Worm (Caenorhabditis elegans) whole organism, young adult: Measurements from ENCODE around the gene T28C12.6.

ENCODE experiments used
- F23B12.7 ChIP-seq: sonication (generic microtip); optimal IDR thresholded peaks from 2 replicates; lab custom pipeline; 2017; ENCODE audit warnings: missing genetic modification characterization, mild to moderate bottlenecking, missing compliant biosample characterization, antibody characterized with exemption, moderate library complexity; ENCODE audit not compliant: insufficient read depth
- F33H1.4 ChIP-seq: fragments of 200-800 bp; sonication (Bioruptor generic); IDR thresholded peaks from 2 replicates; pipeline ENCODE4 v1.3.6; 2022; ENCODE audit warnings: missing genetic modification reagents, missing genetic modification characterization, missing compliant biosample characterization
- F49E8.2 ChIP-seq: sonication (generic microtip); optimal IDR thresholded peaks from 3 replicates; lab custom pipeline; 2017; ENCODE audit warnings: missing genetic modification characterization, mild to moderate bottlenecking, missing compliant biosample characterization, antibody characterized with exemption, moderate library complexity; ENCODE audit not compliant: insufficient read depth
- F57A8.1 ChIP-seq: fragments of 200-800 bp; sonication (Bioruptor generic); optimal IDR thresholded peaks from 2 replicates; lab custom pipeline; 2018; ENCODE audit warnings: mild to moderate bottlenecking, missing genetic modification characterization, moderate library complexity, missing compliant biosample characterization
- K11D2.4 ChIP-seq: fragments of 200-800 bp; sonication (Bioruptor generic); IDR thresholded peaks from 2 replicates; pipeline ENCODE4 v1.3.6; 2022; ENCODE audit warnings: missing genetic modification reagents, missing genetic modification characterization, missing compliant biosample characterization
- K12H6.12 ChIP-seq: fragments of 200-800 bp; sonication (Bioruptor generic); optimal IDR thresholded peaks from 2 replicates; lab custom pipeline; 2018; ENCODE audit warnings: mild to moderate bottlenecking, missing genetic modification characterization, missing compliant biosample characterization
- ZK185.1 ChIP-seq: sonication (generic microtip); optimal IDR thresholded peaks from 2 replicates; lab custom pipeline; 2016; ENCODE audit warnings: mild to moderate bottlenecking, missing genetic modification characterization, missing compliant biosample characterization; ENCODE audit not compliant: poor library complexity, severe bottlenecking
- akir-1 ChIP-seq: fragments of 200-800 bp; sonication (Bioruptor generic); optimal IDR thresholded peaks from 2 replicates; lab custom pipeline; 2018; ENCODE audit warnings: mild to moderate bottlenecking, missing genetic modification characterization, moderate library complexity, missing compliant biosample characterization
- aptf-3 ChIP-seq: fragments of 200-800 bp; sonication (Bioruptor generic); IDR thresholded peaks from 2 replicates; pipeline ENCODE4 v1.3.6; 2022; ENCODE audit warnings: missing genetic modification characterization, missing compliant biosample characterization
- attf-3 ChIP-seq: fragments of 200-800 bp; sonication (Bioruptor generic); conservative IDR thresholded peaks from 2 replicates; pipeline ENCODE4 v1.3.6; 2022; ENCODE audit warnings: missing genetic modification reagents, missing genetic modification characterization, missing compliant biosample characterization
- attf-6 ChIP-seq: fragments of 200-800 bp; sonication (Bioruptor generic); IDR thresholded peaks from 2 replicates; pipeline ENCODE4 v1.3.6; 2022; ENCODE audit warnings: missing genetic modification reagents, missing genetic modification characterization, missing compliant biosample characterization
- cebp-1 ChIP-seq, 2 experiments: fragments of 200-800 bp in 1 of 2; sonication (Bioruptor generic) in 1 of 2; sonication (generic microtip) in 1 of 2; IDR thresholded peaks in 1 of 2; optimal IDR thresholded peaks in 1 of 2; 2 replicates each; pipeline versions ENCODE4 v1.3.6 to Lab custom; 2017 to 2022; ENCODE audit warnings: missing compliant biosample characterization in 2 of 2, missing genetic modification characterization in 2 of 2, mild to moderate bottlenecking in 1 of 2, missing genetic modification reagents in 1 of 2, moderate library complexity in 1 of 2
- cebp-2 ChIP-seq: fragments of 200-800 bp; sonication (Bioruptor generic); IDR thresholded peaks from 2 replicates; pipeline ENCODE4 v1.3.6; 2022; ENCODE audit warnings: missing genetic modification characterization, missing compliant biosample characterization
- ceh-100 ChIP-seq: fragments of 200-800 bp; sonication (Bioruptor generic); IDR thresholded peaks from 2 replicates; pipeline ENCODE4 v1.3.6; 2022; ENCODE audit warnings: missing genetic modification reagents, missing genetic modification characterization, missing compliant biosample characterization
- ceh-27 ChIP-seq: fragments of 200-800 bp; sonication (Bioruptor generic); optimal IDR thresholded peaks from 2 replicates; lab custom pipeline; 2018; ENCODE audit warnings: mild to moderate bottlenecking, missing genetic modification characterization, moderate library complexity, missing compliant biosample characterization
- dox-1 ChIP-seq: fragments of 200-800 bp; sonication (Bioruptor generic); IDR thresholded peaks from 2 replicates; pipeline ENCODE4 v1.3.6; 2022; ENCODE audit warnings: missing genetic modification reagents, missing genetic modification characterization, missing compliant biosample characterization
- fkh-3 ChIP-seq: sonication (generic microtip); optimal IDR thresholded peaks from 2 replicates; lab custom pipeline; 2016; ENCODE audit warnings: mild to moderate bottlenecking, missing genetic modification characterization, missing compliant biosample characterization
- him-1 ChIP-seq: sonication (generic microtip); optimal IDR thresholded peaks from 2 replicates; lab custom pipeline; 2016; ENCODE audit warnings: missing genotype, missing genetic modification reagents, missing genetic modification characterization, missing compliant biosample characterization
- hlh-26 ChIP-seq: fragments of 200-800 bp; sonication (Bioruptor generic); conservative IDR thresholded peaks from 2 replicates; pipeline ENCODE4 v1.3.6; 2022; ENCODE audit warnings: missing genetic modification reagents, missing genetic modification characterization, missing compliant biosample characterization
- hmg-20 ChIP-seq: fragments of 200-800 bp; sonication (Bioruptor generic); IDR thresholded peaks from 2 replicates; pipeline ENCODE4 v1.3.6; 2022; ENCODE audit warnings: missing genetic modification reagents, missing genetic modification characterization, missing compliant biosample characterization
- hrde-1 ChIP-seq: sonication (generic microtip); optimal IDR thresholded peaks from 2 replicates; lab custom pipeline; 2016; ENCODE audit warnings: missing genetic modification characterization, mild to moderate bottlenecking, missing compliant biosample characterization, moderate library complexity, missing genotype, missing genetic modification reagents, borderline replicate concordance
- lin-26 ChIP-seq: fragments of 200-800 bp; sonication (Bioruptor generic); IDR thresholded peaks from 2 replicates; pipeline ENCODE4 v1.3.6; 2022; ENCODE audit warnings: missing genetic modification reagents, missing genetic modification characterization, missing compliant biosample characterization
- madf-10 ChIP-seq: sonication (generic microtip); optimal IDR thresholded peaks from 2 replicates; lab custom pipeline; 2016; ENCODE audit warnings: mild to moderate bottlenecking, missing genetic modification characterization, missing compliant biosample characterization
- madf-3 ChIP-seq: fragments of 200-800 bp; sonication (Bioruptor generic); IDR thresholded peaks from 2 replicates; pipeline ENCODE4 v1.3.6; 2022; ENCODE audit warnings: missing genetic modification reagents, missing genetic modification characterization, missing compliant biosample characterization
- madf-6 ChIP-seq: fragments of 200-800 bp; sonication (Bioruptor generic); IDR thresholded peaks from 2 replicates; pipeline ENCODE4 v1.3.6; 2022; ENCODE audit warnings: missing genetic modification reagents, missing genetic modification characterization, missing compliant biosample characterization
- mcd-1 ChIP-seq: fragments of 200-800 bp; sonication (Bioruptor generic); IDR thresholded peaks from 2 replicates; pipeline ENCODE4 v1.3.6; 2022; ENCODE audit warnings: missing genetic modification reagents, missing genetic modification characterization, missing compliant biosample characterization
- mel-28 ChIP-seq: sonication (generic microtip); optimal IDR thresholded peaks from 2 replicates; lab custom pipeline; 2016; ENCODE audit warnings: borderline replicate concordance, mild to moderate bottlenecking, missing genetic modification characterization, missing compliant biosample characterization
- mxl-1 ChIP-seq: sonication (generic microtip); optimal IDR thresholded peaks from 2 replicates; lab custom pipeline; 2016; ENCODE audit warnings: missing genetic modification characterization, missing compliant biosample characterization
- nfya-1 ChIP-seq: sonication (generic microtip); optimal IDR thresholded peaks from 2 replicates; lab custom pipeline; 2017; ENCODE audit warnings: antibody characterized with exemption, missing compliant biosample characterization, missing genetic modification characterization, borderline replicate concordance; ENCODE audit not compliant: insufficient read depth
- nfyb-1 ChIP-seq: fragments of 200-800 bp; sonication (Bioruptor generic); IDR thresholded peaks from 2 replicates; pipeline ENCODE4 v1.3.6; 2022; ENCODE audit warnings: missing genetic modification reagents, missing genetic modification characterization, missing compliant biosample characterization
- nhr-120 ChIP-seq: fragments of 200-800 bp; sonication (Bioruptor generic); IDR thresholded peaks from 2 replicates; pipeline ENCODE4 v1.3.6; 2022; ENCODE audit warnings: missing genetic modification characterization, missing compliant biosample characterization
- nhr-27 ChIP-seq: fragments of 200-800 bp; sonication (Bioruptor generic); optimal IDR thresholded peaks from 2 replicates; lab custom pipeline; 2018; ENCODE audit warnings: mild to moderate bottlenecking, missing genetic modification characterization, moderate library complexity, missing compliant biosample characterization
- nhr-90 ChIP-seq: sonication (generic microtip); optimal IDR thresholded peaks from 2 replicates; lab custom pipeline; 2016; ENCODE audit warnings: missing genotype, mild to moderate bottlenecking, missing genetic modification characterization, missing compliant biosample characterization
- repo-1 ChIP-seq: sonication (generic microtip); optimal IDR thresholded peaks from 2 replicates; lab custom pipeline; 2017; ENCODE audit warnings: mild to moderate bottlenecking, missing genetic modification characterization, missing compliant biosample characterization
- rpc-1 ChIP-seq, 2 experiments: fragments of 150-350 bp in 1 of 2; sonication (generic microtip) in 1 of 2; optimal IDR thresholded peaks; 2 replicates each; lab custom pipeline; 2014 to 2018; ENCODE audit warnings: missing biosample characterization in 1 of 2, missing genetic modification characterization in 1 of 2, missing genetic modification reagents in 1 of 2, missing genotype in 1 of 2
- sea-2 ChIP-seq: fragments of 200-800 bp; sonication (Bioruptor generic); IDR thresholded peaks from 2 replicates; pipeline ENCODE4 v1.3.6; 2022; ENCODE audit warnings: missing genetic modification characterization, missing compliant biosample characterization
- sptf-2 ChIP-seq: fragments of 200-800 bp; sonication (Bioruptor generic); optimal IDR thresholded peaks from 2 replicates; lab custom pipeline; 2018; ENCODE audit warnings: mild to moderate bottlenecking, missing genetic modification characterization, missing compliant biosample characterization
- tlf-1 ChIP-seq: fragments of 200-800 bp; sonication (Bioruptor generic); optimal IDR thresholded peaks from 2 replicates; lab custom pipeline; 2018; ENCODE audit warnings: mild to moderate bottlenecking, missing genetic modification characterization, missing compliant biosample characterization
- zfh-2 ChIP-seq: fragments of 200-800 bp; sonication (Bioruptor generic); conservative IDR thresholded peaks from 2 replicates; pipeline ENCODE4 v1.3.6; 2022; ENCODE audit warnings: missing genetic modification reagents, missing genetic modification characterization, missing compliant biosample characterization
- zim-3 ChIP-seq: sonication (generic microtip); optimal IDR thresholded peaks from 2 replicates; lab custom pipeline; 2017; ENCODE audit warnings: mild to moderate bottlenecking, missing genetic modification characterization, moderate library complexity, missing compliant biosample characterization
- ztf-18 ChIP-seq: sonication (generic microtip); optimal IDR thresholded peaks from 2 replicates; lab custom pipeline; 2016; ENCODE audit warnings: missing genotype, mild to moderate bottlenecking, missing genetic modification characterization, missing compliant biosample characterization
- ztf-28 ChIP-seq: fragments of 200-800 bp; sonication (Bioruptor generic); IDR thresholded peaks from 2 replicates; pipeline ENCODE4 v1.3.6; 2022; ENCODE audit warnings: missing genetic modification reagents, missing genetic modification characterization, missing compliant biosample characterization

Gene T28C12.6

ce11 chrV:6342502-6342901 is 6.6 kb upstream of the T28C12.6 start:
- TF ChIP-seq repo-1 = no peak
- TF ChIP-seq rpc-1 (optimal IDR thresholded peaks at IDR 0.05; lab: Kevin White, UChicago) = no peak
- no peak for TF ChIP-seq rpc-1 (tag; optimal IDR thresholded peaks at IDR 0.05; lab: Kevin White, UChicago)
- TF ChIP-seq attf-6 = no peak
- TF ChIP-seq hlh-26 (GFP tag; lab: Robert Waterston, UW) = no peak
- no peak for TF ChIP-seq nhr-27
- no peak for TF ChIP-seq him-1
- no peak for TF ChIP-seq sea-2 (GFP tag; lab: Robert Waterston, UW)
- TF ChIP-seq lin-26 (GFP tag; lab: Robert Waterston, UW) = no peak
- no peak for TF ChIP-seq F49E8.2 (tag; lab: Kevin White, UChicago)
- no peak for TF ChIP-seq mxl-1 (tag; lab: Kevin White, UChicago)
- peak; percentile 61 for TF ChIP-seq zfh-2 (GFP tag; lab: Robert Waterston, UW)
- no peak for TF ChIP-seq madf-3 (GFP tag; lab: Robert Waterston, UW)
- peak; percentile 62 for TF ChIP-seq K12H6.12 (tag; lab: Kevin White, UChicago)
- TF ChIP-seq madf-6 (GFP tag; lab: Robert Waterston, UW) = no peak
- TF ChIP-seq cebp-1 (GFP tag; IDR thresholded peaks at IDR 0.05; lab: Robert Waterston, UW) = no peak
- TF ChIP-seq cebp-1 (tag; optimal IDR thresholded peaks at IDR 0.05; lab: Kevin White, UChicago) = peak; percentile 7
- no peak for TF ChIP-seq ceh-100 (GFP tag; lab: Robert Waterston, UW)
- no peak for TF ChIP-seq F33H1.4 (GFP tag; lab: Robert Waterston, UW)
- TF ChIP-seq hrde-1 (tag; lab: Kevin White, UChicago) = no peak
- no peak for TF ChIP-seq F23B12.7 (tag; lab: Kevin White, UChicago)
- TF ChIP-seq sptf-2 = no peak
- no peak for TF ChIP-seq nfya-1
- no peak for TF ChIP-seq zim-3
- no peak for TF ChIP-seq F57A8.1
- TF ChIP-seq hmg-20 (GFP tag; lab: Robert Waterston, UW) = no peak
- no peak for TF ChIP-seq tlf-1 (GFP tag; lab: Kevin White, UChicago)
- TF ChIP-seq ztf-18 = no peak
- TF ChIP-seq ztf-28 = 0 out of 2 replicates have a peak, but pooled peaks have one; percentile 13
- TF ChIP-seq nhr-120 (GFP tag; lab: Robert Waterston, UW) = no peak

ce11 chrV:6341078-6341638 is 5.2 kb upstream of the T28C12.6 start:
- TF ChIP-seq K11D2.4 (0 out of 2 replicates have a peak, but pooled peaks have one; percentile 47), mcd-1 (GFP tag; lab: Robert Waterston, UW) (0 out of 2 replicates have a peak, but pooled peaks have one; percentile 19), akir-1 (GFP tag; lab: Kevin White, UChicago) (no peak), attf-6 (no peak), cebp-1 (GFP tag; IDR thresholded peaks at IDR 0.05; lab: Robert Waterston, UW) (no peak), cebp-1 (tag; optimal IDR thresholded peaks at IDR 0.05; lab: Kevin White, UChicago) (no peak), aptf-3 (GFP tag; lab: Robert Waterston, UW) (0 out of 2 replicates have a peak, but pooled peaks have one; percentile 38), zfh-2 (GFP tag; lab: Robert Waterston, UW) (peak; percentile 46; the same call in 1 of the 2 replicates), ceh-27 (GFP tag; lab: Kevin White, UChicago) (peak; percentile 63), K12H6.12 (tag; lab: Kevin White, UChicago) (peak; percentile 41), dox-1 (GFP tag; lab: Robert Waterston, UW) (0 out of 2 replicates have a peak, but pooled peaks have one; percentile 10)

- no peak for TF ChIP-seq ztf-28
- TF ChIP-seq lin-26 (GFP tag; lab: Robert Waterston, UW) = peak; percentile 93
- peak; percentile 2 for TF ChIP-seq fkh-3 (tag; lab: Kevin White, UChicago)
- peak; percentile 64; the same call in 1 of the 2 replicates for TF ChIP-seq nfyb-1
- no peak for TF ChIP-seq mcd-1 (GFP tag; lab: Robert Waterston, UW)
- TF ChIP-seq cebp-2 = peak; percentile 85
- peak; percentile 54 for TF ChIP-seq attf-3 (GFP tag; lab: Robert Waterston, UW)
- TF ChIP-seq ZK185.1 (tag; lab: Kevin White, UChicago) = peak; percentile 47
- no peak for TF ChIP-seq akir-1 (GFP tag; lab: Kevin White, UChicago)
- TF ChIP-seq ceh-27 (GFP tag; lab: Kevin White, UChicago) = peak; percentile 6
- TF ChIP-seq nhr-90 (tag; lab: Kevin White, UChicago) = peak; percentile 81
- peak; percentile 33; the same call in 1 of the 2 replicates for TF ChIP-seq F33H1.4 (GFP tag; lab: Robert Waterston, UW)
- peak; percentile 60 for TF ChIP-seq madf-10 (tag; lab: Kevin White, UChicago)
- no peak for TF ChIP-seq mel-28 (tag; lab: Kevin White, UChicago)
- TF ChIP-seq F57A8.1 = peak; percentile 85
- peak; percentile 83 for TF ChIP-seq nhr-27
- TF ChIP-seq madf-6 (GFP tag; lab: Robert Waterston, UW) = peak; percentile 66
These were observed 693 bp downstream of the T28C12.6 start for ce11 chrV:6335226-6335625.
